Worm (Caenorhabditis elegans) whole organism, early embryonic: ENCODE results near the gene sql-1.

Experiments used
- B0310.2 ChIP-seq: sonication (generic microtip); optimal IDR thresholded peaks from 2 replicates; lab custom pipeline; 2016; ENCODE audit warnings: mild to moderate bottlenecking, missing genetic modification characterization, missing compliant biosample characterization
- F13C5.2 ChIP-seq: sonication (generic microtip); optimal IDR thresholded peaks from 2 replicates; lab custom pipeline; 2017; ENCODE audit warnings: mild to moderate bottlenecking, missing genetic modification characterization, inconsistent platforms, missing compliant biosample characterization
- aly-1 ChIP-seq: sonication (generic microtip); optimal IDR thresholded peaks from 2 replicates; lab custom pipeline; 2016; ENCODE audit warnings: missing genetic modification characterization, missing compliant biosample characterization
- ama-1 ChIP-seq: fragments of 150-350 bp; optimal IDR thresholded peaks from 2 replicates; lab custom pipeline; 2014
- ceh-13 ChIP-seq: fragments of 200-800 bp; sonication (Bioruptor generic); optimal IDR thresholded peaks from 2 replicates; lab custom pipeline; 2018; ENCODE audit warnings: mild to moderate bottlenecking, missing genetic modification characterization, missing compliant biosample characterization
- ceh-36 ChIP-seq: sonication (generic microtip); optimal IDR thresholded peaks from 2 replicates; lab custom pipeline; 2016; ENCODE audit warnings: missing genetic modification characterization, inconsistent platforms, missing compliant biosample characterization
- ets-7 ChIP-seq: sonication (generic microtip); optimal IDR thresholded peaks from 2 replicates; lab custom pipeline; 2016; ENCODE audit warnings: missing genotype, missing genetic modification characterization, missing compliant biosample characterization
- flt-1 ChIP-seq: fragments of 200-800 bp; sonication (Bioruptor generic); IDR thresholded peaks from 2 replicates; pipeline ENCODE4 v1.3.6; 2022; ENCODE audit warnings: missing genetic modification characterization, missing compliant biosample characterization
- hmbx-1 ChIP-seq: sonication (generic microtip); optimal IDR thresholded peaks from 2 replicates; lab custom pipeline; 2016; ENCODE audit warnings: mild to moderate bottlenecking, missing genetic modification characterization, missing compliant biosample characterization
- hmg-4 ChIP-seq: fragments of 200-800 bp; sonication (Bioruptor generic); optimal IDR thresholded peaks from 2 replicates; lab custom pipeline; 2018; ENCODE audit warnings: mild to moderate bottlenecking, missing genetic modification characterization, missing compliant biosample characterization
- hnd-1 ChIP-seq: sonication (generic microtip); optimal IDR thresholded peaks from 2 replicates; lab custom pipeline; 2016; ENCODE audit warnings: missing genetic modification characterization, missing compliant biosample characterization
- pes-1 ChIP-seq: fragments of 200-800 bp; sonication (Bioruptor generic); IDR thresholded peaks from 2 replicates; pipeline ENCODE4 v1.3.6; 2022; ENCODE audit warnings: missing genetic modification reagents, missing genetic modification characterization, missing compliant biosample characterization
- scrt-1 ChIP-seq: fragments of 200-800 bp; sonication (Bioruptor generic); IDR thresholded peaks from 2 replicates; pipeline ENCODE4 v1.3.6; 2022; ENCODE audit warnings: missing genetic modification characterization, missing compliant biosample characterization
- sea-1 ChIP-seq: fragments of 200-800 bp; sonication (Bioruptor generic); conservative IDR thresholded peaks from 2 replicates; pipeline ENCODE4 v1.3.6; 2022; ENCODE audit warnings: missing genetic modification characterization, missing compliant biosample characterization
- tbx-11 ChIP-seq: fragments of 200-800 bp; sonication (Bioruptor generic); IDR thresholded peaks from 2 replicates; pipeline ENCODE4 v1.3.6; 2022; ENCODE audit warnings: missing genetic modification characterization, missing compliant biosample characterization
- tbx-37 ChIP-seq: fragments of 200-800 bp; sonication (Bioruptor generic); conservative IDR thresholded peaks from 2 replicates; pipeline ENCODE4 v1.3.6; 2022; ENCODE audit warnings: missing genetic modification reagents, missing genetic modification characterization, missing compliant biosample characterization
- tra-4 ChIP-seq: sonication (generic microtip); optimal IDR thresholded peaks from 2 replicates; lab custom pipeline; 2017; ENCODE audit warnings: missing genetic modification characterization, missing compliant biosample characterization

sql-1 gene

ce11 chrIII:12499245-12499644 lies at the start of gene sql-1:
Gene sql-1, plus strand, starts transcription at chrIII:12499557.
- no peak for TF ChIP-seq F13C5.2
- TF ChIP-seq ceh-13 (GFP tag; lab: Kevin White, UChicago) = no peak
- no peak for TF ChIP-seq scrt-1
- TF ChIP-seq ets-7 (tag; lab: Kevin White, UChicago) = no peak
- no peak for TF ChIP-seq hmg-4 (GFP tag; lab: Kevin White, UChicago)
- no peak for TF ChIP-seq ama-1 (lab: Kevin White, UChicago)
- no peak for TF ChIP-seq tbx-37 (GFP tag; lab: Robert Waterston, UW)

ce11 chrIII:12453315-12453714 lies 46.0 kb upstream of the sql-1 start, which contains the start of gene ani-1:
Gene ani-1, minus strand, starts transcription at chrIII:12453375.
- TF ChIP-seq F13C5.2 = no peak
- TF ChIP-seq sea-1 (GFP tag; lab: Robert Waterston, UW) = no peak
- TF ChIP-seq flt-1 (GFP tag; lab: Robert Waterston, UW) = no peak
- TF ChIP-seq tbx-11 (GFP tag; lab: Robert Waterston, UW) = no peak
- no peak for TF ChIP-seq ceh-13 (GFP tag; lab: Kevin White, UChicago)
- TF ChIP-seq ama-1 (lab: Kevin White, UChicago) = no peak
- TF ChIP-seq scrt-1 = no peak
- TF ChIP-seq hnd-1 = no peak
- TF ChIP-seq tra-4 = no peak
- TF ChIP-seq B0310.2 (tag; lab: Kevin White, UChicago) = no peak

ce11 chrIII:12453785-12454184 lies 45.6 kb upstream of the sql-1 start:
- TF ChIP-seq ama-1 (lab: Kevin White, UChicago) = no peak
- no peak for TF ChIP-seq aly-1
- no peak for TF ChIP-seq pes-1 (GFP tag; lab: Robert Waterston, UW)
- TF ChIP-seq sea-1 (GFP tag; lab: Robert Waterston, UW) = no peak

ce11 chrIII:12455651-12456420 lies 43.5 kb upstream of the sql-1 start:
- no peak for TF ChIP-seq sea-1 (GFP tag; lab: Robert Waterston, UW)
- TF ChIP-seq hnd-1 = no peak
- TF ChIP-seq hmg-4 (GFP tag; lab: Kevin White, UChicago) = no peak
- TF ChIP-seq flt-1 (GFP tag; lab: Robert Waterston, UW) = no peak
- no peak for TF ChIP-seq ceh-13 (GFP tag; lab: Kevin White, UChicago)
- no peak for TF ChIP-seq ceh-36 (tag; lab: Kevin White, UChicago)
- no peak for TF ChIP-seq scrt-1
- no peak for TF ChIP-seq aly-1
- TF ChIP-seq ets-7 (tag; lab: Kevin White, UChicago) = no peak
- no peak for TF ChIP-seq B0310.2 (tag; lab: Kevin White, UChicago)
- TF ChIP-seq tbx-11 (GFP tag; lab: Robert Waterston, UW) = no peak
- TF ChIP-seq pes-1 (GFP tag; lab: Robert Waterston, UW) = no peak
- TF ChIP-seq tra-4 = no peak
- no peak for TF ChIP-seq ama-1 (lab: Kevin White, UChicago)
- TF ChIP-seq F13C5.2 = no peak
- no peak for TF ChIP-seq hmbx-1 (tag; lab: Kevin White, UChicago)
- TF ChIP-seq tbx-37 (GFP tag; lab: Robert Waterston, UW) = no peak

ce11 chrIII:12456801-12457647 lies 42.3 kb upstream of the sql-1 start, which contains the start of the genes scav-3 and Y49E10.21:
Gene scav-3, minus strand, starts transcription at chrIII:12456850.
Gene Y49E10.21, plus strand, starts transcription at chrIII:12457597.
- TF ChIP-seq ets-7 (tag; lab: Kevin White, UChicago) (no peak), sea-1 (GFP tag; lab: Robert Waterston, UW) (no peak), hmg-4 (GFP tag; lab: Kevin White, UChicago) (no peak)

ce11 chrIII:12458970-12459369 lies 40.4 kb upstream of the sql-1 start:
- no peak for TF ChIP-seq hmg-4 (GFP tag; lab: Kevin White, UChicago)
- no peak for TF ChIP-seq F13C5.2
- TF ChIP-seq ets-7 (tag; lab: Kevin White, UChicago) = no peak
- no peak for TF ChIP-seq B0310.2 (tag; lab: Kevin White, UChicago)
- no peak for TF ChIP-seq sea-1 (GFP tag; lab: Robert Waterston, UW)

ce11 chrIII:12466310-12466709 lies 33.0 kb upstream of the sql-1 start, which contains the start of gene pstk-1:
Gene pstk-1, plus strand, starts transcription at chrIII:12466610.
- TF ChIP-seq pes-1 (GFP tag; lab: Robert Waterston, UW) (no peak), ceh-13 (GFP tag; lab: Kevin White, UChicago) (no peak), flt-1 (GFP tag; lab: Robert Waterston, UW) (no peak), aly-1 (no peak), hnd-1 (no peak), sea-1 (GFP tag; lab: Robert Waterston, UW) (no peak), ama-1 (lab: Kevin White, UChicago) (no peak), ets-7 (tag; lab: Kevin White, UChicago) (no peak), hmg-4 (GFP tag; lab: Kevin White, UChicago) (no peak), scrt-1 (no peak), F13C5.2 (no peak), hmbx-1 (tag; lab: Kevin White, UChicago) (no peak), tbx-37 (GFP tag; lab: Robert Waterston, UW) (no peak), ceh-36 (tag; lab: Kevin White, UChicago) (no peak), tra-4 (no peak), B0310.2 (tag; lab: Kevin White, UChicago) (no peak), tbx-11 (GFP tag; lab: Robert Waterston, UW) (no peak)
